Worm (Caenorhabditis elegans) whole organism, early embryonic: ENCODE results near the gene C05A2.4.

Experiments used
- ama-1 ChIP-seq: fragments of 150-350 bp; optimal IDR thresholded peaks from 2 replicates; lab custom pipeline; 2014
- flt-1 ChIP-seq: fragments of 200-800 bp; sonication (Bioruptor generic); IDR thresholded peaks from 2 replicates; pipeline ENCODE4 v1.3.6; 2022; ENCODE audit warnings: missing genetic modification characterization, missing compliant biosample characterization
- hmbx-1 ChIP-seq: sonication (generic microtip); optimal IDR thresholded peaks from 2 replicates; lab custom pipeline; 2016; ENCODE audit warnings: mild to moderate bottlenecking, missing genetic modification characterization, missing compliant biosample characterization
- pes-1 ChIP-seq: fragments of 200-800 bp; sonication (Bioruptor generic); IDR thresholded peaks from 2 replicates; pipeline ENCODE4 v1.3.6; 2022; ENCODE audit warnings: missing genetic modification reagents, missing genetic modification characterization, missing compliant biosample characterization
- scrt-1 ChIP-seq: fragments of 200-800 bp; sonication (Bioruptor generic); IDR thresholded peaks from 2 replicates; pipeline ENCODE4 v1.3.6; 2022; ENCODE audit warnings: missing genetic modification characterization, missing compliant biosample characterization

DNA sequence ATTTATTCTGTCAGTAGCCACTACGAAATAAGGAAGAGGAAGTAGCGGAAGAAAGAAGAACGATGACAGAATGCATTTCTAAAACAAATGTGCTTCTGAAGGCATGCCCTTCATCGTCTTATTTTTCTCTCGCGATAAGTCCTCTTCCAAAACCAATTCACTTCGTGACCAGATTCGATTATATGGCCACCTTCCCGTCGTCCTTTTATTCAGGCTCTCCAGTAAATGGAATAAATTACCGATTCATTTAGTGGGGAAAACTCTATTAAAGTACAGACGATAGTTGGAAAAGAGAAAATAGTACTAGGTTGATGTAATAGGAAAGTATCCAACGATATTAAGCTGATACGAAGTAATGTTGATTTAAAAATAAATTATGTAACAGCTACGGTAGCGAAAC, 26.0 kb downstream of the C05A2.4 start:
- TF ChIP-seq ama-1 (lab: Kevin White, UChicago) (no peak), hmbx-1 (tag; lab: Kevin White, UChicago) (no peak), scrt-1 (GFP tag; lab: Robert Waterston, UW) (no peak), flt-1 (GFP tag; lab: Robert Waterston, UW) (no peak), pes-1 (no peak)
